Worm (Caenorhabditis elegans) whole organism, L4 larva: Measurements from ENCODE around the gene rgs-7.

ENCODE experiments used
- dmd-8 ChIP-seq: fragments of 200-800 bp; sonication (Bioruptor generic); IDR thresholded peaks from 2 replicates; pipeline ENCODE4 v1.3.6; 2022; ENCODE audit warnings: missing genetic modification characterization, missing compliant biosample characterization
- lin-39 ChIP-seq: fragments of 150-350 bp; optimal IDR thresholded peaks from 2 replicates; lab custom pipeline; 2014; ENCODE audit warnings: missing biosample characterization, missing genetic modification reagents, missing genetic modification characterization
- nhr-28 ChIP-seq: fragments of 150-350 bp; optimal IDR thresholded peaks from 2 replicates; lab custom pipeline; 2014; ENCODE audit warnings: missing biosample characterization, missing genetic modification characterization
- unc-62 ChIP-seq, 3 experiments: fragments of 150-350 bp in 1 of 3; sonication (generic microtip); optimal IDR thresholded peaks in 2 of 3; peaks in 1 of 3; 1 replicate in 1 of 3; 2 replicates in 2 of 3; lab custom pipeline; 2014 to 2017; ENCODE audit warnings: missing biosample characterization in 3 of 3, missing genetic modification characterization in 3 of 3, missing genetic modification reagents in 3 of 3, missing genotype in 1 of 3

- TF ChIP-seq nhr-28: no peak
- no peak for TF ChIP-seq lin-39 (tag; lab: Kevin White, UChicago)
- TF ChIP-seq dmd-8 (GFP tag; lab: Robert Waterston, UW): no peak
- no peak for TF ChIP-seq unc-62 (GFP tag; optimal IDR thresholded peaks at IDR 0.05 in 1 of 2; lab: Kevin White, UChicago)
- TF ChIP-seq unc-62 (tag; optimal IDR thresholded peaks at IDR 0.05; lab: Kevin White, UChicago): no peak
These were observed 31.1 kb downstream of the rgs-7 start, which contains the start of gene T27A10.5 for ce11 chrX:3573482-3573881.
